Worm (Caenorhabditis elegans) whole organism, L4 larva: ENCODE measurements around the gene tsp-10.

ENCODE experiments used
- R02D3.7 ChIP-seq: fragments of 150-350 bp; sonication (generic microtip); optimal IDR thresholded peaks from 3 replicates; lab custom pipeline; 2014; ENCODE audit warnings: missing biosample characterization, missing genetic modification characterization
- T26A8.4 ChIP-seq: fragments of 200-800 bp; sonication (Bioruptor generic); IDR thresholded peaks from 2 replicates; pipeline ENCODE4 v1.3.6; 2022; ENCODE audit warnings: missing genetic modification characterization, missing compliant biosample characterization
- Y48G9A.11 ChIP-seq: fragments of 200-800 bp; sonication (Bioruptor generic); IDR thresholded peaks from 2 replicates; pipeline ENCODE4 v1.3.6; 2022; ENCODE audit warnings: missing genetic modification reagents, missing genetic modification characterization, missing compliant biosample characterization
- Y75B8A.6 ChIP-seq: fragments of 200-800 bp; sonication (Bioruptor generic); IDR thresholded peaks from 2 replicates; pipeline ENCODE4 v1.3.6; 2022; ENCODE audit warnings: missing genetic modification reagents, missing genetic modification characterization, missing compliant biosample characterization
- ZK546.5 ChIP-seq, 2 experiments: sonication (generic microtip); optimal IDR thresholded peaks; 2 replicates each; lab custom pipeline; 2017; ENCODE audit warnings: missing biosample characterization in 2 of 2, missing genetic modification characterization in 2 of 2
- arid-1 ChIP-seq: fragments of 200-800 bp; sonication (Bioruptor generic); conservative IDR thresholded peaks from 2 replicates; pipeline ENCODE4 v1.3.6; 2022; ENCODE audit warnings: missing genetic modification reagents, missing genetic modification characterization, missing compliant biosample characterization
- attf-4 ChIP-seq: sonication (generic microtip); optimal IDR thresholded peaks from 3 replicates; lab custom pipeline; 2017; ENCODE audit warnings: missing biosample characterization, missing genetic modification characterization
- ceh-28 ChIP-seq: fragments of 150-350 bp; optimal IDR thresholded peaks from 2 replicates; lab custom pipeline; 2014; ENCODE audit warnings: missing biosample characterization, missing genetic modification reagents, missing genetic modification characterization
- ceh-44 ChIP-seq: fragments of 200-800 bp; sonication (Bioruptor generic); IDR thresholded peaks from 2 replicates; pipeline ENCODE4 v1.3.6; 2022; ENCODE audit warnings: missing genetic modification reagents, missing genetic modification characterization, missing compliant biosample characterization
- ceh-82 ChIP-seq: sonication (generic microtip); optimal IDR thresholded peaks from 2 replicates; lab custom pipeline; 2017; ENCODE audit warnings: missing biosample characterization, missing genetic modification characterization
- cey-2 ChIP-seq: sonication (generic microtip); optimal IDR thresholded peaks from 3 replicates; lab custom pipeline; 2017; ENCODE audit warnings: missing genetic modification characterization, mild to moderate bottlenecking, missing compliant biosample characterization, antibody characterized with exemption, borderline replicate concordance; ENCODE audit not compliant: insufficient read depth
- daf-16 ChIP-seq, 3 experiments: sonication (generic microtip); optimal IDR thresholded peaks; 2 replicates each; lab custom pipeline; 2016 to 2017; ENCODE audit warnings: missing genetic modification characterization in 3 of 3, missing genetic modification reagents in 3 of 3, mild to moderate bottlenecking in 2 of 3, missing compliant biosample characterization in 2 of 3, missing biosample characterization in 1 of 3, moderate library complexity in 1 of 3
- dmd-8 ChIP-seq: fragments of 200-800 bp; sonication (Bioruptor generic); IDR thresholded peaks from 2 replicates; pipeline ENCODE4 v1.3.6; 2022; ENCODE audit warnings: missing genetic modification characterization, missing compliant biosample characterization
- dve-1 ChIP-seq: sonication (generic microtip); optimal IDR thresholded peaks from 2 replicates; lab custom pipeline; 2017; ENCODE audit warnings: antibody characterized with exemption, mild to moderate bottlenecking, missing genetic modification characterization, missing compliant biosample characterization; ENCODE audit not compliant: insufficient read depth
- egl-43 ChIP-seq: fragments of 200-800 bp; sonication (Bioruptor generic); IDR thresholded peaks from 2 replicates; pipeline ENCODE4 v1.3.6; 2022; ENCODE audit warnings: missing genetic modification reagents, missing genetic modification characterization, missing compliant biosample characterization
- fkh-10 ChIP-seq: fragments of 150-350 bp; optimal IDR thresholded peaks from 2 replicates; lab custom pipeline; 2014; ENCODE audit warnings: missing biosample characterization, missing genetic modification reagents, missing genetic modification characterization
- fos-1 ChIP-seq: fragments of 150-350 bp; optimal IDR thresholded peaks from 2 replicates; lab custom pipeline; 2014; ENCODE audit warnings: missing biosample characterization, missing genetic modification characterization
- gei-8 ChIP-seq: fragments of 200-800 bp; sonication (Bioruptor generic); optimal IDR thresholded peaks from 2 replicates; lab custom pipeline; 2018; ENCODE audit warnings: mild to moderate bottlenecking, missing genetic modification characterization, missing compliant biosample characterization
- hif-1 ChIP-seq, 2 experiments: sonication (generic microtip); optimal IDR thresholded peaks; 2 replicates each; lab custom pipeline; 2016 to 2017; ENCODE audit warnings: missing compliant biosample characterization in 2 of 2, missing genetic modification characterization in 2 of 2, missing genetic modification reagents in 2 of 2, missing genotype in 2 of 2, mild to moderate bottlenecking in 1 of 2
- hlh-11 ChIP-seq: fragments of 200-800 bp; sonication (Bioruptor generic); optimal IDR thresholded peaks from 2 replicates; lab custom pipeline; 2018; ENCODE audit warnings: mild to moderate bottlenecking, missing genetic modification characterization, missing compliant biosample characterization
- hlh-30 ChIP-seq: sonication (generic microtip); optimal IDR thresholded peaks from 2 replicates; lab custom pipeline; 2017; ENCODE audit warnings: antibody characterized with exemption, mild to moderate bottlenecking, missing genetic modification characterization, missing compliant biosample characterization; ENCODE audit not compliant: insufficient read depth
- lin-1 ChIP-seq: fragments of 200-800 bp; sonication (Bioruptor generic); IDR thresholded peaks from 2 replicates; pipeline ENCODE4 v1.3.6; 2022; ENCODE audit warnings: missing genetic modification reagents, missing genetic modification characterization, missing compliant biosample characterization
- lin-13 ChIP-seq: fragments of 150-350 bp; optimal IDR thresholded peaks from 2 replicates; lab custom pipeline; 2014; ENCODE audit warnings: missing biosample characterization, missing genetic modification reagents, missing genetic modification characterization
- lin-39 ChIP-seq: fragments of 150-350 bp; optimal IDR thresholded peaks from 2 replicates; lab custom pipeline; 2014; ENCODE audit warnings: missing biosample characterization, missing genetic modification reagents, missing genetic modification characterization
- lir-3 ChIP-seq: sonication (generic microtip); optimal IDR thresholded peaks from 2 replicates; lab custom pipeline; 2016; ENCODE audit warnings: mild to moderate bottlenecking, missing genetic modification characterization, missing compliant biosample characterization
- madf-5 ChIP-seq, 2 experiments: fragments of 200-800 bp; sonication (Bioruptor generic); IDR thresholded peaks; 2 replicates each; pipeline ENCODE4 v1.3.6; 2022; ENCODE audit warnings: missing compliant biosample characterization in 2 of 2, missing genetic modification characterization in 2 of 2
- madf-9 ChIP-seq: fragments of 200-800 bp; sonication (Bioruptor generic); conservative IDR thresholded peaks from 2 replicates; pipeline ENCODE4 v1.3.6; 2022; ENCODE audit warnings: missing genetic modification reagents, missing genetic modification characterization, missing compliant biosample characterization
- mxl-2 ChIP-seq: fragments of 200-800 bp; sonication (Bioruptor generic); conservative IDR thresholded peaks from 2 replicates; pipeline ENCODE4 v1.3.6; 2022; ENCODE audit warnings: missing genetic modification reagents, missing genetic modification characterization, missing compliant biosample characterization
- mxl-3 ChIP-seq: fragments of 200-800 bp; sonication (Bioruptor generic); optimal IDR thresholded peaks from 2 replicates; lab custom pipeline; 2018; ENCODE audit warnings: mild to moderate bottlenecking, missing genetic modification characterization, missing compliant biosample characterization
- nhr-102 ChIP-seq: sonication (generic microtip); optimal IDR thresholded peaks from 2 replicates; lab custom pipeline; 2016; ENCODE audit warnings: mild to moderate bottlenecking, missing genetic modification characterization, moderate library complexity, missing compliant biosample characterization
- nhr-237 ChIP-seq: sonication (generic microtip); optimal IDR thresholded peaks from 2 replicates; lab custom pipeline; 2017; ENCODE audit warnings: missing biosample characterization, missing genetic modification characterization
- nhr-28 ChIP-seq: fragments of 150-350 bp; optimal IDR thresholded peaks from 2 replicates; lab custom pipeline; 2014; ENCODE audit warnings: missing biosample characterization, missing genetic modification characterization
- nhr-6 ChIP-seq: fragments of 150-350 bp; optimal IDR thresholded peaks from 2 replicates; lab custom pipeline; 2014; ENCODE audit warnings: missing biosample characterization, missing genetic modification characterization
- nhr-77 ChIP-seq: fragments of 150-350 bp; optimal IDR thresholded peaks from 2 replicates; lab custom pipeline; 2014; ENCODE audit warnings: missing biosample characterization, missing genetic modification characterization
- php-3 ChIP-seq: fragments of 200-800 bp; sonication (Bioruptor generic); IDR thresholded peaks from 2 replicates; pipeline ENCODE4 v1.3.6; 2022; ENCODE audit warnings: missing genetic modification reagents, missing genetic modification characterization, missing compliant biosample characterization
- pqm-1 ChIP-seq: sonication (generic microtip); optimal IDR thresholded peaks from 2 replicates; lab custom pipeline; 2017; ENCODE audit warnings: missing biosample characterization, missing genetic modification characterization
- saeg-2 ChIP-seq: fragments of 200-800 bp; sonication (Bioruptor generic); IDR thresholded peaks from 2 replicates; pipeline ENCODE4 v1.3.6; 2022; ENCODE audit warnings: missing genetic modification reagents, missing genetic modification characterization, missing compliant biosample characterization
- set-16 ChIP-seq: fragments of 200-800 bp; sonication (Bioruptor generic); IDR thresholded peaks from 2 replicates; pipeline ENCODE4 v1.3.6; 2022; ENCODE audit warnings: missing genetic modification reagents, missing genetic modification characterization, missing compliant biosample characterization
- skn-1 ChIP-seq: fragments of 150-350 bp; optimal IDR thresholded peaks from 2 replicates; lab custom pipeline; 2014; ENCODE audit warnings: missing biosample characterization, missing genetic modification characterization
- snpc-1.2 ChIP-seq: fragments of 200-800 bp; sonication (Bioruptor generic); IDR thresholded peaks from 2 replicates; pipeline ENCODE4 v1.3.6; 2022; ENCODE audit warnings: missing genetic modification reagents, missing genetic modification characterization, missing compliant biosample characterization
- snpc-4 ChIP-seq: fragments of 150-350 bp; optimal IDR thresholded peaks from 2 replicates; lab custom pipeline; 2014; ENCODE audit warnings: missing biosample characterization, missing genetic modification characterization
- spr-1 ChIP-seq: sonication (generic microtip); optimal IDR thresholded peaks from 2 replicates; lab custom pipeline; 2016; ENCODE audit warnings: mild to moderate bottlenecking, missing genetic modification characterization, missing compliant biosample characterization
- tra-1 ChIP-seq: fragments of 200-800 bp; sonication (Bioruptor generic); IDR thresholded peaks from 2 replicates; pipeline ENCODE4 v1.3.6; 2022; ENCODE audit warnings: missing genetic modification reagents, missing genetic modification characterization, missing compliant biosample characterization
- unc-39 ChIP-seq: sonication (generic microtip); optimal IDR thresholded peaks from 2 replicates; lab custom pipeline; 2017; ENCODE audit warnings: missing biosample characterization, missing genetic modification characterization
- unc-62 ChIP-seq, 3 experiments: fragments of 150-350 bp in 1 of 3; sonication (generic microtip); optimal IDR thresholded peaks in 2 of 3; peaks in 1 of 3; 1 replicate in 1 of 3; 2 replicates in 2 of 3; lab custom pipeline; 2014 to 2017; ENCODE audit warnings: missing biosample characterization in 3 of 3, missing genetic modification characterization in 3 of 3, missing genetic modification reagents in 3 of 3, missing genotype in 1 of 3
- zag-1 ChIP-seq: fragments of 150-350 bp; optimal IDR thresholded peaks from 2 replicates; lab custom pipeline; 2014; ENCODE audit warnings: missing biosample characterization, missing genetic modification characterization
- zfp-3 ChIP-seq: fragments of 200-800 bp; sonication (Bioruptor generic); conservative IDR thresholded peaks from 2 replicates; pipeline ENCODE4 v1.3.6; 2022; ENCODE audit warnings: missing genetic modification reagents, missing genetic modification characterization, missing compliant biosample characterization
- zip-11 ChIP-seq: fragments of 200-800 bp; sonication (Bioruptor generic); IDR thresholded peaks from 2 replicates; pipeline ENCODE4 v1.3.6; 2022; ENCODE audit warnings: missing genetic modification characterization, missing compliant biosample characterization
- ztf-7 ChIP-seq: fragments of 150-350 bp; optimal IDR thresholded peaks from 2 replicates; lab custom pipeline; 2014; ENCODE audit warnings: missing biosample characterization, missing genetic modification characterization

Gene tsp-10

ce11 chrII:6718221-6718620 is at the start of gene tsp-10:
Gene tsp-10, plus strand, starts transcription at chrII:6718586.
- TF ChIP-seq php-3 (GFP tag; lab: Robert Waterston, UW) = 0 out of 2 replicates have a peak, but pooled peaks have one; percentile 37
- TF ChIP-seq zag-1 = no peak
- no peak for TF ChIP-seq set-16 (GFP tag; lab: Robert Waterston, UW)
- TF ChIP-seq tra-1 = no peak
- TF ChIP-seq nhr-28 (tag; lab: Kevin White, UChicago) = peak; percentile 4
- TF ChIP-seq daf-16 (GFP tag; optimal IDR thresholded peaks at IDR 0.05; lab: Kevin White, UChicago) = no peak
- TF ChIP-seq daf-16 (tag; optimal IDR thresholded peaks at IDR 0.05; lab: Kevin White, UChicago) = peak; percentile 65
- peak; percentile 30 for TF ChIP-seq dve-1 (tag; lab: Kevin White, UChicago)
- no peak for TF ChIP-seq nhr-102 (tag; lab: Kevin White, UChicago)
- TF ChIP-seq, all 104 proteins: peak for 4

- TF ChIP-seq ztf-7 (no peak), T26A8.4 (GFP tag; lab: Robert Waterston, UW) (no peak), dmd-8 (no peak), snpc-4 (tag; lab: Kevin White, UChicago) (no peak), gei-8 (GFP tag; lab: Kevin White, UChicago) (no peak), spr-1 (no peak), zfp-3 (GFP tag; lab: Robert Waterston, UW) (no peak), lin-1 (GFP tag; lab: Robert Waterston, UW) (no peak), cey-2 (no peak), nhr-6 (no peak), lir-3 (tag; lab: Kevin White, UChicago) (no peak), saeg-2 (GFP tag; lab: Robert Waterston, UW) (no peak), snpc-1.2 (GFP tag; lab: Robert Waterston, UW) (no peak), unc-39 (tag; lab: Kevin White, UChicago) (no peak), pqm-1 (tag; lab: Kevin White, UChicago) (peak; percentile 80), ZK546.5 (tag; optimal IDR thresholded peaks at IDR 0.05; lab: Kevin White, UChicago) (no peak), Y75B8A.6 (GFP tag; lab: Robert Waterston, UW) (no peak), ceh-28 (tag; lab: Kevin White, UChicago) (no peak), hlh-30 (tag; lab: Kevin White, UChicago) (no peak), php-3 (GFP tag; lab: Robert Waterston, UW) (peak; percentile 76), R02D3.7 (tag; lab: Kevin White, UChicago) (no peak), lin-13 (GFP tag; lab: Kevin White, UChicago) (no peak), skn-1 (tag; lab: Kevin White, UChicago) (no peak), arid-1 (GFP tag; lab: Robert Waterston, UW) (no peak), mxl-2 (GFP tag; lab: Robert Waterston, UW) (no peak), daf-16 (GFP tag; optimal IDR thresholded peaks at IDR 0.05; lab: Kevin White, UChicago) (no peak), daf-16 (tag; optimal IDR thresholded peaks at IDR 0.05; lab: Kevin White, UChicago) (peak; percentile 57), ceh-44 (no peak), nhr-237 (tag; lab: Kevin White, UChicago) (no peak), hlh-11 (tag; lab: Kevin White, UChicago) (peak; percentile 23), nhr-77 (tag; lab: Kevin White, UChicago) (peak; percentile 32), Y48G9A.11 (GFP tag; lab: Robert Waterston, UW) (no peak), unc-62 (GFP tag; optimal IDR thresholded peaks at IDR 0.05 in 1 of 2; lab: Kevin White, UChicago) (no peak), unc-62 (tag; optimal IDR thresholded peaks at IDR 0.05; lab: Kevin White, UChicago) (no peak), fos-1 (tag; lab: Kevin White, UChicago) (no peak), attf-4 (tag; lab: Kevin White, UChicago) (no peak), mxl-3 (GFP tag; lab: Kevin White, UChicago) (no peak), lin-39 (tag; lab: Kevin White, UChicago) (no peak), madf-9 (GFP tag; lab: Robert Waterston, UW) (no peak), zag-1 (no peak), madf-5 (GFP tag; IDR thresholded peaks at IDR 0.05; lab: Robert Waterston, UW) (no peak), zip-11 (GFP tag; lab: Robert Waterston, UW) (no peak), fkh-10 (GFP tag; lab: Kevin White, UChicago) (no peak), egl-43 (no peak), ceh-82 (tag; lab: Kevin White, UChicago) (no peak), hif-1 (tag; optimal IDR thresholded peaks at IDR 0.05; lab: Kevin White, UChicago) (no peak)
Observed at ce11 chrII:6673894-6674293, 44.5 kb upstream of the tsp-10 start, which contains the start of gene H43E16.1. Gene H43E16.1, plus strand, starts transcription at chrII:6674268.
